Fruit fly (Drosophila melanogaster) whole organism, prepupa: ENCODE measurements around the gene Pli.

ENCODE experiments used
- Blimp-1 ChIP-seq: fragments of 200-800 bp; sonication (Bioruptor generic); optimal IDR thresholded peaks from 3 replicates; lab custom pipeline; 2017; ENCODE audit warnings: missing biosample characterization, missing genetic modification characterization, mild to moderate bottlenecking, moderate library complexity, missing genetic modification reagents
- CG10631 ChIP-seq: fragments of 200-800 bp; sonication (Bioruptor generic); optimal IDR thresholded peaks from 2 replicates; lab custom pipeline; 2016; ENCODE audit warnings: missing biosample characterization, missing genetic modification characterization
- CG10669 ChIP-seq: fragments of 200-800 bp; sonication (Bioruptor generic); optimal IDR thresholded peaks from 3 replicates; lab custom pipeline; 2018; ENCODE audit warnings: missing biosample characterization, mild to moderate bottlenecking, missing genetic modification characterization, moderate library complexity
- CG11294 ChIP-seq: fragments of 200-800 bp; sonication (Bioruptor generic); IDR thresholded peaks from 2 replicates; pipeline ENCODE4 v1.3.6; 2022; ENCODE audit warnings: missing biosample characterization, missing genetic modification characterization
- CG1621 ChIP-seq: fragments of 200-800 bp; sonication (Bioruptor generic); optimal IDR thresholded peaks from 3 replicates; lab custom pipeline; 2018; ENCODE audit warnings: missing biosample characterization, mild to moderate bottlenecking, missing genetic modification characterization
- CG16779 ChIP-seq: fragments of 200-800 bp; sonication (Bioruptor generic); optimal IDR thresholded peaks from 3 replicates; lab custom pipeline; 2017; ENCODE audit warnings: missing biosample characterization, mild to moderate bottlenecking, missing genetic modification characterization
- CG3032 ChIP-seq: fragments of 200-800 bp; optimal IDR thresholded peaks from 2 replicates; lab custom pipeline; 2019; ENCODE audit warnings: missing biosample characterization, mild to moderate bottlenecking, missing genetic modification characterization, moderate library complexity
- CG31627 ChIP-seq: fragments of 200-800 bp; sonication (Bioruptor generic); optimal IDR thresholded peaks from 3 replicates; lab custom pipeline; 2016; ENCODE audit warnings: missing biosample characterization, missing genetic modification characterization
- CG32006 ChIP-seq: fragments of 200-800 bp; sonication (Bioruptor generic); optimal IDR thresholded peaks from 3 replicates; lab custom pipeline; 2017; ENCODE audit warnings: missing biosample characterization, mild to moderate bottlenecking, missing genetic modification characterization
- CG34406 ChIP-seq: fragments of 200-800 bp; sonication (Bioruptor generic); optimal IDR thresholded peaks from 3 replicates; lab custom pipeline; 2016; ENCODE audit warnings: missing biosample characterization, missing genetic modification characterization
- CG4318 ChIP-seq: fragments of 200-800 bp; sonication (Bioruptor generic); optimal IDR thresholded peaks from 3 replicates; lab custom pipeline; 2017; ENCODE audit warnings: missing biosample characterization, mild to moderate bottlenecking, missing genetic modification characterization
- CG6163 ChIP-seq: fragments of 200-800 bp; sonication (Bioruptor generic); IDR thresholded peaks from 3 replicates; pipeline ENCODE4 v1.3.6; 2022; ENCODE audit warnings: missing biosample characterization, missing genetic modification characterization
- CG6276 ChIP-seq: fragments of 200-800 bp; sonication (Bioruptor generic); optimal IDR thresholded peaks from 2 replicates; lab custom pipeline; 2017; ENCODE audit warnings: missing biosample characterization, mild to moderate bottlenecking, missing genetic modification characterization
- CG6792 ChIP-seq: fragments of 200-800 bp; sonication (Bioruptor generic); optimal IDR thresholded peaks from 3 replicates; lab custom pipeline; 2016; ENCODE audit warnings: missing biosample characterization, missing genetic modification characterization
- CG6854 ChIP-seq: fragments of 200-800 bp; sonication (Bioruptor generic); optimal IDR thresholded peaks from 2 replicates; lab custom pipeline; 2017; ENCODE audit warnings: missing biosample characterization, mild to moderate bottlenecking, missing genetic modification characterization
- CG7368 ChIP-seq: fragments of 200-800 bp; sonication (Bioruptor generic); optimal IDR thresholded peaks from 3 replicates; lab custom pipeline; 2016; ENCODE audit warnings: missing biosample characterization, missing genetic modification characterization
- CG8119 ChIP-seq: fragments of 200-800 bp; sonication (Bioruptor generic); IDR thresholded peaks from 3 replicates; pipeline ENCODE4 v1.3.6; 2022; ENCODE audit warnings: missing biosample characterization, missing genetic modification characterization
- CG8319 ChIP-seq: fragments of 200-800 bp; sonication (Bioruptor generic); optimal IDR thresholded peaks from 3 replicates; lab custom pipeline; 2016; ENCODE audit warnings: missing biosample characterization, missing genetic modification characterization
- CG8632 ChIP-seq: fragments of 200-800 bp; sonication (Bioruptor generic); optimal IDR thresholded peaks from 3 replicates; lab custom pipeline; 2016; ENCODE audit warnings: missing biosample characterization, missing genetic modification characterization
- CG9139 ChIP-seq: fragments of 200-800 bp; sonication (Bioruptor generic); optimal IDR thresholded peaks from 3 replicates; lab custom pipeline; 2017; ENCODE audit warnings: missing biosample characterization, mild to moderate bottlenecking, missing genetic modification characterization
- Eip75B ChIP-seq: fragments of 200-800 bp; sonication (Bioruptor generic); optimal IDR thresholded peaks from 3 replicates; lab custom pipeline; 2016; ENCODE audit warnings: missing biosample characterization, missing genetic modification characterization
- Eip93F ChIP-seq: fragments of 200-800 bp; sonication (Bioruptor generic); optimal IDR thresholded peaks from 2 replicates; lab custom pipeline; 2016; ENCODE audit warnings: missing biosample characterization, mild to moderate bottlenecking, missing genetic modification characterization
- Ets21C ChIP-seq: fragments of 200-800 bp; sonication (Bioruptor generic); optimal IDR thresholded peaks from 3 replicates; lab custom pipeline; 2016; ENCODE audit warnings: missing biosample characterization, missing genetic modification characterization
- Ets96B ChIP-seq: fragments of 200-800 bp; optimal IDR thresholded peaks from 2 replicates; lab custom pipeline; 2019; ENCODE audit warnings: missing biosample characterization, mild to moderate bottlenecking, missing genetic modification characterization, moderate library complexity
- Gug ChIP-seq: fragments of 200-800 bp; sonication (Bioruptor generic); IDR thresholded peaks from 2 replicates; pipeline ENCODE4 v1.3.6; 2022; ENCODE audit warnings: missing biosample characterization, missing genetic modification characterization
- Hr38 ChIP-seq: sonication (Bioruptor generic); optimal IDR thresholded peaks from 2 replicates; lab custom pipeline; 2016; ENCODE audit warnings: missing biosample characterization, missing genetic modification characterization
- Hr4 ChIP-seq: fragments of 200-800 bp; sonication (Bioruptor generic); optimal IDR thresholded peaks from 3 replicates; lab custom pipeline; 2016; ENCODE audit warnings: missing biosample characterization, missing genetic modification characterization
- Met ChIP-seq: fragments of 200-800 bp; sonication (Bioruptor generic); optimal IDR thresholded peaks from 3 replicates; lab custom pipeline; 2016; ENCODE audit warnings: missing biosample characterization, missing genetic modification characterization
- Sox102F ChIP-seq: fragments of 200-800 bp; sonication (Bioruptor generic); optimal IDR thresholded peaks from 2 replicates; lab custom pipeline; 2016; ENCODE audit warnings: missing biosample characterization, mild to moderate bottlenecking, missing genetic modification characterization
- Sox14 ChIP-seq: fragments of 200-800 bp; sonication (Bioruptor generic); optimal IDR thresholded peaks from 3 replicates; lab custom pipeline; 2016; ENCODE audit warnings: missing biosample characterization, missing genetic modification characterization
- achi ChIP-seq: fragments of 200-800 bp; sonication (Bioruptor generic); optimal IDR thresholded peaks from 3 replicates; lab custom pipeline; 2016; ENCODE audit warnings: missing biosample characterization, missing genetic modification characterization
- acj6 ChIP-seq: fragments of 200-800 bp; sonication (Bioruptor generic); optimal IDR thresholded peaks from 3 replicates; lab custom pipeline; 2016; ENCODE audit warnings: missing biosample characterization, missing genetic modification characterization
- cyc ChIP-seq: fragments of 200-800 bp; sonication (Bioruptor generic); optimal IDR thresholded peaks from 3 replicates; lab custom pipeline; 2016; ENCODE audit warnings: missing biosample characterization, missing genetic modification characterization
- dsx ChIP-seq: fragments of 200-800 bp; optimal IDR thresholded peaks from 3 replicates; lab custom pipeline; 2019; ENCODE audit warnings: missing biosample characterization, mild to moderate bottlenecking, missing genetic modification characterization, moderate library complexity; ENCODE audit not compliant: poor library complexity, severe bottlenecking
- eg ChIP-seq: fragments of 200-800 bp; sonication (Bioruptor generic); IDR thresholded peaks from 3 replicates; pipeline ENCODE4 v1.3.6; 2022; ENCODE audit warnings: missing biosample characterization, missing genetic modification characterization
- esn ChIP-seq: fragments of 200-800 bp; sonication (Bioruptor generic); optimal IDR thresholded peaks from 2 replicates; lab custom pipeline; 2016; ENCODE audit warnings: missing biosample characterization, mild to moderate bottlenecking, missing genetic modification characterization, moderate library complexity
- fd59A ChIP-seq: fragments of 200-800 bp; sonication (Bioruptor generic); optimal IDR thresholded peaks from 2 replicates; lab custom pipeline; 2017; ENCODE audit warnings: missing biosample characterization, mild to moderate bottlenecking, missing genetic modification characterization, missing genetic modification reagents
- fd85E ChIP-seq: fragments of 200-800 bp; sonication (Bioruptor generic); optimal IDR thresholded peaks from 3 replicates; lab custom pipeline; 2016; ENCODE audit warnings: missing biosample characterization, missing genetic modification characterization
- fkh ChIP-seq: fragments of 200-800 bp; sonication (Bioruptor generic); optimal IDR thresholded peaks from 3 replicates; lab custom pipeline; 2017; ENCODE audit warnings: missing biosample characterization, mild to moderate bottlenecking, missing genetic modification characterization, moderate library complexity
- lz ChIP-seq: fragments of 200-800 bp; sonication (Bioruptor generic); optimal IDR thresholded peaks from 3 replicates; lab custom pipeline; 2016; ENCODE audit warnings: missing biosample characterization, missing genetic modification characterization
- net ChIP-seq: fragments of 200-800 bp; sonication (Bioruptor generic); optimal IDR thresholded peaks from 3 replicates; lab custom pipeline; 2016; ENCODE audit warnings: missing biosample characterization, missing genetic modification characterization
- salr ChIP-seq, 2 experiments: fragments of 200-800 bp; sonication (Bioruptor generic); optimal IDR thresholded peaks; 3 replicates each; lab custom pipeline; 2016 to 2018; ENCODE audit warnings: missing biosample characterization in 2 of 2, missing genetic modification characterization in 2 of 2, mild to moderate bottlenecking in 1 of 2
- ss ChIP-seq, 2 experiments: fragments of 200-800 bp; sonication (Bioruptor generic); optimal IDR thresholded peaks; 2 replicates in 1 of 2; 3 replicates in 1 of 2; lab custom pipeline; 2017 to 2018; ENCODE audit warnings: mild to moderate bottlenecking in 2 of 2, missing biosample characterization in 2 of 2, missing genetic modification characterization in 2 of 2, moderate library complexity in 1 of 2
- svp ChIP-seq: fragments of 200-800 bp; sonication (Bioruptor generic); peaks from one replicate; lab custom pipeline; 2016; ENCODE audit warnings: missing biosample characterization, missing genetic modification characterization
- topi ChIP-seq: fragments of 200-800 bp; sonication (Bioruptor generic); optimal IDR thresholded peaks from 3 replicates; lab custom pipeline; 2016; ENCODE audit warnings: missing biosample characterization, missing genetic modification characterization
- vri ChIP-seq: fragments of 200-800 bp; sonication (Bioruptor generic); optimal IDR thresholded peaks from 3 replicates; lab custom pipeline; 2016; ENCODE audit warnings: missing biosample characterization, mild to moderate bottlenecking, missing genetic modification characterization

The Pli gene

dm6 chr3R:23890886-23891285 lies 1.0 kb upstream of the Pli start, which contains the start of gene TfIIA-S (continued):
- TF ChIP-seq CG10631 (GFP tag; lab: Kevin White, UChicago) = peak; percentile 55
- peak; percentile 56 for TF ChIP-seq Ets21C (GFP tag; lab: Kevin White, UChicago)
- TF ChIP-seq CG6163 (GFP tag; lab: Robert Waterston, UW) = no peak
- no peak for TF ChIP-seq eg (GFP tag; lab: Robert Waterston, UW)
- TF ChIP-seq dsx (GFP tag; lab: Kevin White, UChicago) = no peak

- TF ChIP-seq CG16779 (no peak), CG4318 (GFP tag; lab: Kevin White, UChicago) (no peak), CG9139 (GFP tag; lab: Kevin White, UChicago) (no peak), Sox102F (GFP tag; lab: Kevin White, UChicago) (peak; percentile 73), CG6163 (GFP tag; lab: Robert Waterston, UW) (peak; percentile 76; the same call in 2 of the 3 replicates), Hr4 (GFP tag; lab: Kevin White, UChicago) (peak; percentile 52), CG10631 (GFP tag; lab: Kevin White, UChicago) (peak; percentile 14), CG11294 (GFP tag; lab: Robert Waterston, UW) (no peak), Met (peak; percentile 73), CG10669 (GFP tag; lab: Kevin White, UChicago) (no peak), salr (GFP tag; optimal IDR thresholded peaks at IDR 0.05; lab: Kevin White, UChicago) (no peak), Blimp-1 (peak; percentile 30), Sox14 (peak; percentile 15), fd59A (no peak), Ets96B (tag; lab: Kevin White, UChicago) (peak; percentile 11), esn (GFP tag; lab: Kevin White, UChicago) (peak; percentile 75), Eip75B (GFP tag; lab: Kevin White, UChicago) (peak; percentile 29), CG7368 (peak; percentile 22), CG1621 (tag; lab: Kevin White, UChicago) (no peak), Gug (GFP tag; lab: Robert Waterston, UW) (no peak), CG6792 (GFP tag; lab: Kevin White, UChicago) (peak; percentile 55), eg (GFP tag; lab: Robert Waterston, UW) (peak; percentile 64), topi (GFP tag; lab: Kevin White, UChicago) (peak; percentile 59), acj6 (GFP tag; lab: Kevin White, UChicago) (peak; percentile 17), CG8319 (GFP tag; lab: Kevin White, UChicago) (no peak), net (GFP tag; lab: Kevin White, UChicago) (no peak), achi (GFP tag; lab: Kevin White, UChicago) (no peak), Eip93F (GFP tag; lab: Kevin White, UChicago) (peak; percentile 83), CG6276 (GFP tag; lab: Kevin White, UChicago) (no peak), CG3032 (tag; lab: Kevin White, UChicago) (no peak), fkh (GFP tag; lab: Kevin White, UChicago) (no peak), Ets21C (GFP tag; lab: Kevin White, UChicago) (peak; percentile 43), CG32006 (GFP tag; lab: Kevin White, UChicago) (peak; percentile 35), fd85E (GFP tag; lab: Kevin White, UChicago) (no peak), dsx (GFP tag; lab: Kevin White, UChicago) (no peak), CG8632 (GFP tag; lab: Kevin White, UChicago) (peak; percentile 11), CG34406 (no peak), Hr38 (no peak), ss (GFP tag; optimal IDR thresholded peaks at IDR 0.05; lab: Kevin White, UChicago) (no peak), cyc (GFP tag; lab: Kevin White, UChicago) (peak; percentile 80), lz (GFP tag; lab: Kevin White, UChicago) (peak; percentile 65), vri (GFP tag; lab: Kevin White, UChicago) (peak; percentile 92), CG31627 (GFP tag; lab: Kevin White, UChicago) (peak; percentile 73), CG6854 (GFP tag; lab: Kevin White, UChicago) (peak; percentile 11), CG8119 (GFP tag; lab: Robert Waterston, UW) (peak; percentile 27; the same call in 2 of the 3 replicates), svp (GFP tag; lab: Kevin White, UChicago) (peak; percentile 78)
Measured at dm6 chr3R:23888273-23889220, 1.3 kb downstream of the Pli start.
